Fruit fly (Drosophila melanogaster) whole organism, wandering third instar larva: ENCODE measurements around the gene epsilonCOP.

Experiments
- Abd-B ChIP-seq: fragments of >200 bp; optimal IDR thresholded peaks from 2 replicates; lab custom pipeline; 2017; ENCODE audit warnings: missing biosample characterization, missing genetic modification characterization
- CG32264 ChIP-seq: fragments of 200-800 bp; sonication (Bioruptor generic); optimal IDR thresholded peaks from 2 replicates; lab custom pipeline; 2016; ENCODE audit warnings: missing biosample characterization, missing genetic modification characterization
- CrebA ChIP-seq: fragments of 200-800 bp; sonication (Bioruptor generic); optimal IDR thresholded peaks from 2 replicates; lab custom pipeline; 2016; ENCODE audit warnings: missing biosample characterization, mild to moderate bottlenecking, missing genetic modification characterization, borderline replicate concordance
- Dfd ChIP-seq: fragments of >200 bp; optimal IDR thresholded peaks from 2 replicates; lab custom pipeline; 2017; ENCODE audit warnings: missing biosample characterization, missing genetic modification characterization
- GATAd ChIP-seq: sonication (Bioruptor generic); optimal IDR thresholded peaks from 2 replicates; lab custom pipeline; 2016; ENCODE audit warnings: missing biosample characterization, missing genetic modification characterization
- Hnf4 ChIP-seq: fragments of 200-800 bp; sonication (Bioruptor generic); optimal IDR thresholded peaks from 2 replicates; lab custom pipeline; 2016; ENCODE audit warnings: missing biosample characterization, mild to moderate bottlenecking, missing genetic modification characterization
- Hr78 ChIP-seq: fragments of >200 bp; optimal IDR thresholded peaks from 2 replicates; lab custom pipeline; 2017; ENCODE audit warnings: missing biosample characterization, missing genetic modification characterization
- Hr83 ChIP-seq: fragments of 200-300 bp; sonication (Bioruptor generic); optimal IDR thresholded peaks from 2 replicates; lab custom pipeline; 2016; ENCODE audit warnings: missing biosample characterization, mild to moderate bottlenecking, missing genetic modification characterization, moderate library complexity; ENCODE audit not compliant: poor library complexity, severe bottlenecking
- Myc ChIP-seq: fragments of >200 bp; optimal IDR thresholded peaks from 2 replicates; lab custom pipeline; 2017
- N ChIP-seq: fragments of >200 bp; optimal IDR thresholded peaks from 2 replicates; lab custom pipeline; 2018; ENCODE audit warnings: missing biosample characterization, missing external identifiers, missing genetic modification characterization
- OdsH ChIP-seq: fragments of 200-800 bp; sonication (Bioruptor generic); optimal IDR thresholded peaks from 2 replicates; lab custom pipeline; 2016; ENCODE audit warnings: missing biosample characterization, mild to moderate bottlenecking, missing genetic modification characterization
- Rel ChIP-seq, 2 experiments: fragments of 200-800 bp; sonication (Bioruptor generic) in 1 of 2; optimal IDR thresholded peaks; 2 replicates in 1 of 2; 3 replicates in 1 of 2; lab custom pipeline; 2016 to 2019; ENCODE audit warnings: mild to moderate bottlenecking in 2 of 2, missing biosample characterization in 2 of 2, missing genetic modification characterization in 2 of 2, moderate library complexity in 1 of 2
- Sp1 ChIP-seq: fragments of 200-800 bp; sonication (Bioruptor generic); optimal IDR thresholded peaks from 3 replicates; lab custom pipeline; 2019; ENCODE audit warnings: missing biosample characterization, mild to moderate bottlenecking, missing genetic modification characterization, moderate library complexity
- Vsx2 ChIP-seq: fragments of 200-300, 225-300 bp; sonication (Bioruptor generic); optimal IDR thresholded peaks from 2 replicates; lab custom pipeline; 2018; ENCODE audit warnings: missing biosample characterization, missing genetic modification characterization; ENCODE audit not compliant: partially characterized antibody
- br ChIP-seq: fragments of 200-800 bp; sonication (Bioruptor generic); optimal IDR thresholded peaks from 2 replicates; lab custom pipeline; 2016; ENCODE audit warnings: missing biosample characterization, missing genetic modification characterization
- brk ChIP-seq: fragments of 200-800 bp; sonication (Bioruptor generic); optimal IDR thresholded peaks from 2 replicates; lab custom pipeline; 2016; ENCODE audit warnings: missing biosample characterization, mild to moderate bottlenecking, missing genetic modification characterization
- dl ChIP-seq, 2 experiments: fragments of 175-275, 200-275 bp in 1 of 2; fragments of 200-275 bp in 1 of 2; sonication (Bioruptor generic); optimal IDR thresholded peaks; lab custom pipeline; 2018; ENCODE audit warnings: mild to moderate bottlenecking in 2 of 2, missing biosample characterization in 2 of 2, missing genetic modification characterization in 2 of 2, moderate library complexity in 2 of 2; ENCODE audit not compliant: partially characterized antibody in 2 of 2, insufficient read depth in 1 of 2
- dmrt93B ChIP-seq: fragments of 200-800 bp; sonication (Bioruptor generic); optimal IDR thresholded peaks from 2 replicates; lab custom pipeline; 2018; ENCODE audit warnings: missing biosample characterization, mild to moderate bottlenecking, missing genetic modification characterization
- ey ChIP-seq: fragments of 200-800 bp; sonication (Bioruptor generic); optimal IDR thresholded peaks from 2 replicates; lab custom pipeline; 2016; ENCODE audit warnings: missing biosample characterization, missing genetic modification characterization
- fru ChIP-seq: fragments of 200-800 bp; sonication (Bioruptor generic); optimal IDR thresholded peaks from 3 replicates; lab custom pipeline; 2016; ENCODE audit warnings: missing biosample characterization, mild to moderate bottlenecking, missing genetic modification characterization
- h ChIP-seq: fragments of 200-800 bp; sonication (Bioruptor generic); optimal IDR thresholded peaks from 3 replicates; lab custom pipeline; 2016; ENCODE audit warnings: missing biosample characterization, mild to moderate bottlenecking, missing genetic modification characterization
- jim ChIP-seq: fragments of 175-275, 200-325 bp; sonication (Bioruptor generic); optimal IDR thresholded peaks from 2 replicates; lab custom pipeline; 2016; ENCODE audit warnings: missing biosample characterization, mild to moderate bottlenecking, missing genetic modification characterization
- psq ChIP-seq: fragments of 200-800 bp; sonication (Bioruptor generic); optimal IDR thresholded peaks from 3 replicates; lab custom pipeline; 2017; ENCODE audit warnings: missing biosample characterization, mild to moderate bottlenecking, missing genetic modification characterization, moderate library complexity
- rgr ChIP-seq: fragments of 200-800 bp; sonication (Bioruptor generic); optimal IDR thresholded peaks from 3 replicates; lab custom pipeline; 2016; ENCODE audit warnings: missing biosample characterization, mild to moderate bottlenecking, missing genetic modification characterization
- sage ChIP-seq: fragments of 200-800 bp; sonication (Bioruptor generic); optimal IDR thresholded peaks from 2 replicates; lab custom pipeline; 2016; ENCODE audit warnings: missing biosample characterization, mild to moderate bottlenecking, missing genetic modification characterization
- sv ChIP-seq: fragments of 200-800 bp; sonication (Bioruptor generic); optimal IDR thresholded peaks from 3 replicates; lab custom pipeline; 2016; ENCODE audit warnings: missing biosample characterization, missing genetic modification characterization
- tai ChIP-seq: sonication (Bioruptor generic); optimal IDR thresholded peaks from 2 replicates; lab custom pipeline; 2016; ENCODE audit warnings: missing biosample characterization, missing genetic modification characterization
- usp ChIP-seq: fragments of >200 bp; optimal IDR thresholded peaks from 2 replicates; lab custom pipeline; 2017; ENCODE audit warnings: missing biosample characterization, missing genetic modification characterization
- woc ChIP-seq: sonication (Bioruptor generic); optimal IDR thresholded peaks from 2 replicates; lab custom pipeline; 2016; ENCODE audit warnings: missing biosample characterization, mild to moderate bottlenecking, missing genetic modification characterization

The epsilonCOP gene

DNA sequence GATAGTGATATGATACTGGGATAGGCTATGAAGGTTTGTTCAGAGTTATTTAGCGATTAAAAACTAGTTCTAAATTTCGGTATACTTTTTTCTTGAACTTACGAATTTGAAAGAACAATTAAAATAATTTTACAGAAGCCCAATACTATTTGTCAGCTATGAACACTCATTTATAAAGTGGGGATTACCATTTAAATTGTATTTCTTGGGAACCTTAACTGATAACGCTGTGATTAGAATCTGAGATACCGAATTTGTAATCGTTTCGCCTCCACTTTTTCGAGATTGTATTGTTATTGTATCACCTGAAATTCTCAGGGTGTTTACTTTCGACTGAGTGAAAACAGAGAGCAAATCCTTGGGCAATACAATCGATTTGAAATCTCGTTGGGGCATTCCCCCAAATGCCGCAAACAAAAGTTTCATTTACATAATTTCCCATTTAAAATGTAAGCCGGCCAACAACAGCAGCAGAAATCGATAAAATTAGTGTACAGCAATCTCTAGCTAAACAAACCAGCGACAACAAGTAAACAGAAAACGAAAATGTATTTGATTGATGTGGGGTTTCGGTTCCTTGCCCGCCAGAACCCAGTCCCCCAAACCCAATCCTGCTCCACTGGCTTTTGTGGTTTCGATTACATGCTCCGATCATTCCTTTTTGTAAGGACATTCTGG is 11.9 kb downstream of the epsilonCOP start:
- TF ChIP-seq sage (GFP tag; lab: Kevin White, UChicago) (no peak), Sp1 (GFP tag; lab: Kevin White, UChicago) (no peak), br (no peak), Rel (GFP tag; optimal IDR thresholded peaks at IDR 0.05; lab: Kevin White, UChicago) (no peak), Rel (tag; optimal IDR thresholded peaks at IDR 0.05; lab: Kevin White, UChicago) (peak; percentile 94), tai (no peak)

DNA sequence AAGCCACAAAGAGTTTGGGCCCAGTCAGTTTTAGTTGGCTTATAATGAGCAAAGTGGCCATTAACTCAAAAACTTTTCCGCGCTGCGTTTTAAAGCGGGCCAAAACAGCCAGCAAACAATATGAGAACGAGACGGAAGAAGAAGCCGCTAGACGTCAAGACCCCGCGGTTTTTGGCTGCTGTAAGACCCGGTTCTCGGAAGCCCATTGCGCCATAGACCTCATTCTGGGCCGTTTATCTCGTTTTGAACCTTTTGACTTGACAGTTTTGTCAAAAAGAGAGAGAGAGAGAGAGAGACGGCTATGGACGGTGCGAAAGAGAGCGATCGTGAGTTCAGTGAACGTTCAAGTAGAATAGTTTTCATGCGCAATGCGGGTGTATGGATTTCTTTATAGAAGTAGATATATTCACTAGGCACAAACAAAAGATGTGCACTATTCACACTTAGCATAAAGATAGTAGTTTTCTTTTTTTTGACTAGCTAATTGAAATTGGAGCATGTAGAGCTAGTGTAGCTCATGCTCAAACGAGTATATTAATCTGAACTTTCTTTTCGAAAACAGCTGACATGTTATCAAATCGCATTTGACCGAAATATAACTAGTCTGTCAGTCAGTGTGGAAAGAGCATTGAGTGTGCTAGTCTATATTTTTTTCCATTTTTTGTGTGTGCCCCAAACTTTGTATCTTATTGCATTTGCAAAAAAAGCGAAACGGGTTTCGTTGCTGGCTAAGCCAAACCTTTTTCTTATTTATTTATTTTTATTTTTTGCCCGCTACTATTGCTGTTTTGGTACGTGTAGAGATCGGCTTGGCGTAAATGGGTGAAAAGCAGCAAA is 14.2 kb downstream of the epsilonCOP start:
- TF ChIP-seq Vsx2 (GFP tag; lab: Kevin White, UChicago): no peak
- no peak for TF ChIP-seq Hr78 (GFP tag; lab: Kevin White, UChicago)
- TF ChIP-seq Hnf4: no peak
- TF ChIP-seq h (GFP tag; lab: Kevin White, UChicago): no peak
- no peak for TF ChIP-seq usp (GFP tag; lab: Kevin White, UChicago)
- TF ChIP-seq fru (GFP tag; lab: Kevin White, UChicago): no peak
- no peak for TF ChIP-seq CG32264
- TF ChIP-seq dl (GFP tag; optimal IDR thresholded peaks at IDR 0.05; lab: Kevin White, UChicago; ENCODE audit: insufficient read depth in 1 of 2, partially characterized antibody in 2 of 2): no peak
- TF ChIP-seq CrebA (GFP tag; lab: Kevin White, UChicago): no peak
- TF ChIP-seq N (GFP tag; lab: Kevin White, UChicago): no peak
- TF ChIP-seq OdsH (GFP tag; lab: Kevin White, UChicago): no peak
- TF ChIP-seq Myc (lab: Kevin White, UChicago): no peak
- no peak for TF ChIP-seq psq (GFP tag; lab: Kevin White, UChicago)
- no peak for TF ChIP-seq Abd-B (GFP tag; lab: Kevin White, UChicago)
- TF ChIP-seq ey: no peak

- TF ChIP-seq fru (GFP tag; lab: Kevin White, UChicago) (no peak), Dfd (GFP tag; lab: Kevin White, UChicago) (peak; percentile 54)
- TF ChIP-seq, all 38 proteins: peak for 1
These were observed 14.8 kb downstream of the epsilonCOP start for dm6 chr2L:6503724-6504037.

DNA sequence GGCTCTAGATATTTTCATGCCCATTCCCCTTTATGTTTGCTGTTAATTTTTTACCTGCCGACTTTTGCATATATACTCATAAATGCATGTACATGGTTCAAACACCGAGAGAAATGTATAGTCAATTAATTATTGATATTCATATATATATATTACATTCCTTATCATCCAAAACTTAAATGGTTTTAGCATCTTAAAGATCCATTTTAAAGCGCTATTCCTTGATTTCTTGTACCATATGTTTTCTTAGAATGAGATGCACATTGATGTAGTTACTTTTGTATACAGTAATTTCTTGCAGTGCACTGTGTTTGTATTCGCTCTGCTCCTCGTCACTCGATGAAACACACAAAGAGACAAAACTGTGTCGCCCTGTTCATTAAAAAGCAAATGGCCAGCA is 19.8 kb downstream of the epsilonCOP start:
- TF ChIP-seq fru (GFP tag; lab: Kevin White, UChicago) (peak; percentile 9), Hnf4 (no peak), N (GFP tag; lab: Kevin White, UChicago) (no peak), Myc (lab: Kevin White, UChicago) (no peak)

DNA sequence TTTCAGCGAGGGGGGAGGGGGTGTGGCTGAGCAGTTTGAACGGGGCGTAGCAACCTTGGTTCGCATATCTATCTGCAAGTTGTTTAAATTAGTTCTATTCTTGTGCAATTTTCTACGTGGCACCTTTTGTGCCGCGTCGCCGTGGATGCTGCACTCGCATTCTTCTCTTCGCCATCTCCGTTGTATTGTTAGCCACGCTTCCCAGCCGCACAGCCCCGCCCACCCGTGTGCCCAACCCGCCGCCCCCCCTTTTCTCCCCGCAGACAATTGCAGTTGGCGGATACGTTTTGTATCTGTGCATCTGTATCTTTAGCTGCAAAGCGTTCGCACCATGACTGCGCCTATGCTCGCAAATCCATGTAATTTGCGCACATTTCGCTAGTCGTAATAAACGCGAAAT is 25.1 kb downstream of the epsilonCOP start:
- TF ChIP-seq Hr78 (GFP tag; lab: Kevin White, UChicago): no peak
- no peak for TF ChIP-seq rgr (GFP tag; lab: Kevin White, UChicago)
- TF ChIP-seq brk (GFP tag; lab: Kevin White, UChicago): no peak
- TF ChIP-seq sv: no peak
- no peak for TF ChIP-seq fru (GFP tag; lab: Kevin White, UChicago)
- TF ChIP-seq Hr83 (GFP tag; lab: Kevin White, UChicago): no peak
- no peak for TF ChIP-seq GATAd (GFP tag; lab: Kevin White, UChicago)
- TF ChIP-seq Dfd (GFP tag; lab: Kevin White, UChicago): no peak
- TF ChIP-seq dl (GFP tag; optimal IDR thresholded peaks at IDR 0.05; lab: Kevin White, UChicago; ENCODE audit: insufficient read depth in 1 of 2, partially characterized antibody in 2 of 2): no peak

DNA sequence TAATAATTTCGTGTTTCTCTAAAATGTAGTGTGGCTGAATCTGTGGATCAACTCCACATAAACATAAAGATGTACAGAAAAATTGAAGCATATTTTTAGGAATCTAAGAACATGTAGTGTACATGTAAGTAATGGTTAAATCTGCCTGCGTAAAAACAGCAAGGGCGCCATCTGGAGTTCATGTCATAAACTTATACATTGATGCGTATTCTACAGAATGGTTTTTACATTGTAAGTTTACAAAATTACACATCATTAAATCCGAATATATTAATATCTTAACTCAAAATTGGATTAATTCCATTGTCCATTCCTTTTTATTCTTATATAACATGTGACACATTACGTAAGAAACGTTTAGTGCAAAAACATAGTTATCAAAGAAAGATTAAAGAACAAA is 38.1 kb downstream of the epsilonCOP start:
- TF ChIP-seq GATAd (GFP tag; lab: Kevin White, UChicago): no peak
- no peak for TF ChIP-seq woc
- TF ChIP-seq CrebA (GFP tag; lab: Kevin White, UChicago): no peak
- TF ChIP-seq Rel (GFP tag; optimal IDR thresholded peaks at IDR 0.05; lab: Kevin White, UChicago): no peak
- no peak for TF ChIP-seq Rel (tag; optimal IDR thresholded peaks at IDR 0.05; lab: Kevin White, UChicago)
- peak; percentile 64 for TF ChIP-seq Myc (lab: Kevin White, UChicago)
- peak; percentile 11 for TF ChIP-seq h (GFP tag; lab: Kevin White, UChicago)
- no peak for TF ChIP-seq dmrt93B (GFP tag; lab: Kevin White, UChicago)
- TF ChIP-seq jim (GFP tag; lab: Kevin White, UChicago): no peak
- no peak for TF ChIP-seq tai
- peak; percentile 16 for TF ChIP-seq Hr83 (GFP tag; lab: Kevin White, UChicago)
